Fruit fly (Drosophila melanogaster) whole organism, embryonic: ENCODE data around the gene beat-Ic.

Experiments
- Abd-B ChIP-seq: fragments of 200-800 bp; sonication (Bioruptor generic); optimal IDR thresholded peaks from 2 replicates; lab custom pipeline; 2018; ENCODE audit warnings: missing biosample characterization, mild to moderate bottlenecking, missing genetic modification characterization, moderate library complexity
- CG10267 ChIP-seq: fragments of 200-800 bp; sonication (Bioruptor generic); optimal IDR thresholded peaks from 2 replicates; lab custom pipeline; 2018; ENCODE audit warnings: missing biosample characterization, mild to moderate bottlenecking, missing genetic modification characterization, moderate library complexity
- CG10274 ChIP-seq: fragments of 200-800 bp; sonication (Bioruptor generic); optimal IDR thresholded peaks from 3 replicates; lab custom pipeline; 2017; ENCODE audit warnings: missing biosample characterization, mild to moderate bottlenecking, missing genetic modification characterization
- CG10366 ChIP-seq: fragments of 200-800 bp; sonication (Bioruptor generic); IDR thresholded peaks from 2 replicates; pipeline ENCODE4 v1.3.6; 2022; ENCODE audit warnings: missing biosample characterization, missing genetic modification characterization
- CG10543 ChIP-seq: fragments of 200-800 bp; sonication (Bioruptor generic); optimal IDR thresholded peaks from 3 replicates; lab custom pipeline; 2017; ENCODE audit warnings: missing biosample characterization, mild to moderate bottlenecking, missing genetic modification characterization, moderate library complexity
- CG10565 ChIP-seq: fragments of 200-800 bp; sonication (Bioruptor generic); optimal IDR thresholded peaks from 3 replicates; lab custom pipeline; 2016; ENCODE audit warnings: missing biosample characterization, mild to moderate bottlenecking, missing genetic modification characterization
- CG14050 ChIP-seq: fragments of 200-800 bp; sonication (Bioruptor generic); IDR thresholded peaks from 3 replicates; pipeline ENCODE4 v1.3.6; 2022; ENCODE audit warnings: missing biosample characterization, missing genetic modification characterization
- CG15514 ChIP-seq: fragments of 200-800 bp; sonication (Bioruptor generic); optimal IDR thresholded peaks from 3 replicates; lab custom pipeline; 2017; ENCODE audit warnings: missing biosample characterization, missing genetic modification characterization, mild to moderate bottlenecking, moderate library complexity, missing genetic modification reagents
- CG1647 ChIP-seq: fragments of 200-800 bp; sonication (Bioruptor generic); optimal IDR thresholded peaks from 3 replicates; lab custom pipeline; 2016; ENCODE audit warnings: missing biosample characterization, missing genetic modification characterization
- CG16815 ChIP-seq: fragments of 200-800 bp; sonication (Bioruptor generic); optimal IDR thresholded peaks from 3 replicates; lab custom pipeline; 2017; ENCODE audit warnings: missing biosample characterization, mild to moderate bottlenecking, missing genetic modification characterization
- CG17328 ChIP-seq: fragments of 200-800 bp; sonication (Bioruptor generic); IDR thresholded peaks from 2 replicates; pipeline ENCODE4 v1.3.6; 2022; ENCODE audit warnings: missing biosample characterization, missing genetic modification characterization
- CG18262 ChIP-seq: fragments of 200-800 bp; optimal IDR thresholded peaks from 3 replicates; lab custom pipeline; 2019; ENCODE audit warnings: missing biosample characterization, mild to moderate bottlenecking, missing genetic modification characterization, moderate library complexity
- CG2129 ChIP-seq: fragments of 200-800 bp; sonication (Bioruptor generic); IDR thresholded peaks from 2 replicates; pipeline ENCODE4 v1.3.6; 2022; ENCODE audit warnings: missing biosample characterization, missing genetic modification characterization; ENCODE audit not compliant: partially characterized antibody
- CG30431 ChIP-seq: fragments of 200-800 bp; sonication (Bioruptor generic); optimal IDR thresholded peaks from 2 replicates; lab custom pipeline; 2017; ENCODE audit warnings: missing biosample characterization, missing genetic modification characterization
- CG5180 ChIP-seq: fragments of 200-800 bp; sonication (Bioruptor generic); optimal IDR thresholded peaks from 3 replicates; lab custom pipeline; 2017; ENCODE audit warnings: missing biosample characterization, missing genetic modification characterization, mild to moderate bottlenecking, moderate library complexity, missing genetic modification reagents
- CG5245 ChIP-seq: fragments of 200-800 bp; sonication (Bioruptor generic); optimal IDR thresholded peaks from 3 replicates; lab custom pipeline; 2016; ENCODE audit warnings: missing biosample characterization, missing genetic modification characterization
- CG7372 ChIP-seq: fragments of 200-800 bp; sonication (Bioruptor generic); IDR thresholded peaks from 2 replicates; pipeline ENCODE4 v1.3.6; 2022; ENCODE audit warnings: missing biosample characterization, missing genetic modification characterization
- CHES-1-like ChIP-seq: fragments of 200-800 bp; sonication (Bioruptor generic); optimal IDR thresholded peaks from 2 replicates; lab custom pipeline; 2016; ENCODE audit warnings: missing biosample characterization, missing genetic modification characterization
- Deaf1 ChIP-seq: fragments of 200-800 bp; optimal IDR thresholded peaks from 3 replicates; lab custom pipeline; 2019; ENCODE audit warnings: missing biosample characterization, mild to moderate bottlenecking, missing genetic modification characterization, moderate library complexity
- Fer2 ChIP-seq: fragments of 200-800 bp; sonication (Bioruptor generic); optimal IDR thresholded peaks from 2 replicates; lab custom pipeline; 2018; ENCODE audit warnings: missing biosample characterization, mild to moderate bottlenecking, missing genetic modification characterization, moderate library complexity
- Hey ChIP-seq: fragments of 200-800 bp; sonication (Bioruptor generic); optimal IDR thresholded peaks from 3 replicates; lab custom pipeline; 2018; ENCODE audit warnings: missing biosample characterization, mild to moderate bottlenecking, missing genetic modification characterization
- Lhr ChIP-seq: fragments of 200-800 bp; sonication (Bioruptor generic); optimal IDR thresholded peaks from 3 replicates; lab custom pipeline; 2017; ENCODE audit warnings: mild to moderate bottlenecking, missing biosample characterization, missing genetic modification reagents, missing genetic modification characterization
- Lpt ChIP-seq: fragments of >200 bp; optimal IDR thresholded peaks from 2 replicates; lab custom pipeline; 2018; ENCODE audit warnings: missing biosample characterization, missing genetic modification characterization
- MESR4 ChIP-seq: fragments of 200-800 bp; sonication (Bioruptor generic); optimal IDR thresholded peaks from 2 replicates; lab custom pipeline; 2018; ENCODE audit warnings: missing biosample characterization, mild to moderate bottlenecking, missing genetic modification characterization, moderate library complexity
- Meics ChIP-seq: fragments of 200-800 bp; sonication (Bioruptor generic); optimal IDR thresholded peaks from 2 replicates; lab custom pipeline; 2017; ENCODE audit warnings: missing biosample characterization, mild to moderate bottlenecking, missing genetic modification characterization
- Side ChIP-seq: fragments of 200-800 bp; sonication (Bioruptor generic); optimal IDR thresholded peaks from 2 replicates; lab custom pipeline; 2016; ENCODE audit warnings: missing biosample characterization, missing genetic modification characterization
- Taf1 ChIP-seq: fragments of 200-800 bp; sonication (Bioruptor generic); IDR thresholded peaks from 2 replicates; pipeline ENCODE4 v1.3.6; 2022; ENCODE audit warnings: missing biosample characterization, missing genetic modification characterization
- Trl ChIP-seq, 3 experiments: fragments of >200 bp in 2 of 3; fragments of 200-800 bp in 1 of 3; sonication (Bioruptor generic) in 1 of 3; optimal IDR thresholded peaks; 2 replicates in 1 of 3; 3 replicates in 2 of 3; lab custom pipeline; 2016 to 2017; ENCODE audit warnings: missing biosample characterization in 1 of 3, missing genetic modification characterization in 1 of 3
- bbx ChIP-seq: fragments of 200-800 bp; sonication (Bioruptor generic); IDR thresholded peaks from 2 replicates; pipeline ENCODE4 v1.3.6; 2022; ENCODE audit warnings: missing biosample characterization, missing genetic modification characterization; ENCODE audit not compliant: partially characterized antibody
- chif ChIP-seq, 2 experiments: fragments of 200-800 bp; sonication (Bioruptor generic); optimal IDR thresholded peaks; 3 replicates each; lab custom pipeline; 2016; ENCODE audit warnings: missing biosample characterization in 2 of 2, missing genetic modification characterization in 2 of 2
- ci ChIP-seq: fragments of 200-800 bp; sonication (Bioruptor generic); IDR thresholded peaks from 3 replicates; pipeline ENCODE4 v1.3.6; 2022; ENCODE audit warnings: missing biosample characterization, missing genetic modification characterization
- dati ChIP-seq: fragments of 200-800 bp; sonication (Bioruptor generic); IDR thresholded peaks from 2 replicates; pipeline ENCODE4 v1.3.6; 2022; ENCODE audit warnings: missing biosample characterization, missing genetic modification characterization
- disco-r ChIP-seq: fragments of 200-800 bp; sonication (Bioruptor generic); optimal IDR thresholded peaks from 2 replicates; lab custom pipeline; 2016; ENCODE audit warnings: missing biosample characterization, missing genetic modification characterization
- emc ChIP-seq: fragments of 200-800 bp; sonication (Bioruptor generic); optimal IDR thresholded peaks from 2 replicates; lab custom pipeline; 2016; ENCODE audit warnings: missing biosample characterization, missing genetic modification characterization
- ewg ChIP-seq: fragments of 200-800 bp; sonication (Bioruptor generic); optimal IDR thresholded peaks from 3 replicates; lab custom pipeline; 2017; ENCODE audit warnings: mild to moderate bottlenecking, missing biosample characterization, missing genetic modification reagents, missing genetic modification characterization
- gcm ChIP-seq: fragments of 200-800 bp; sonication (Bioruptor generic); optimal IDR thresholded peaks from 2 replicates; lab custom pipeline; 2019; ENCODE audit warnings: missing biosample characterization, mild to moderate bottlenecking, missing genetic modification characterization, moderate library complexity
- jumu ChIP-seq: fragments of 200-800 bp; sonication (Bioruptor generic); optimal IDR thresholded peaks from 3 replicates; lab custom pipeline; 2016; ENCODE audit warnings: missing biosample characterization, missing genetic modification characterization
- nau ChIP-seq: fragments of 200-800 bp; sonication (Bioruptor generic); optimal IDR thresholded peaks from 3 replicates; lab custom pipeline; 2017; ENCODE audit warnings: missing biosample characterization, mild to moderate bottlenecking, missing genetic modification characterization, missing genetic modification reagents
- schlank ChIP-seq: fragments of 200-800 bp; sonication (Bioruptor generic); optimal IDR thresholded peaks from 2 replicates; lab custom pipeline; 2018; ENCODE audit warnings: missing biosample characterization, mild to moderate bottlenecking, missing genetic modification characterization
- sim ChIP-seq: fragments of 200-800 bp; sonication (Bioruptor generic); IDR thresholded peaks from 2 replicates; pipeline ENCODE4 v1.3.6; 2022; ENCODE audit warnings: missing biosample characterization, missing genetic modification characterization
- trem ChIP-seq: fragments of 200-800 bp; optimal IDR thresholded peaks from 3 replicates; lab custom pipeline; 2019; ENCODE audit warnings: missing biosample characterization, mild to moderate bottlenecking, missing genetic modification characterization, moderate library complexity
- z ChIP-seq: fragments of 200-800 bp; sonication (Bioruptor generic); IDR thresholded peaks from 3 replicates; pipeline ENCODE4 v1.3.6; 2022; ENCODE audit warnings: missing biosample characterization, missing genetic modification characterization

Gene beat-Ic

dm6 chr2L:16000199-16000598 is at the start of gene beat-Ic:
Gene beat-Ic, plus strand, starts transcription at chr2L:16000291.
- TF ChIP-seq CG5180 (GFP tag; lab: Kevin White, UChicago) (peak; percentile 9), Trl (optimal IDR thresholded peaks at IDR 0.05; lab: Kevin White, UChicago) (peak; percentile 14 to 45), Trl (GFP tag; optimal IDR thresholded peaks at IDR 0.05; lab: Kevin White, UChicago) (no peak), CG10565 (no peak), Deaf1 (peak; percentile 96)
- TF ChIP-seq, all 482 proteins: peak for 3

- TF ChIP-seq Abd-B (no peak), Fer2 (tag; lab: Kevin White, UChicago) (no peak), gcm (GFP tag; lab: Kevin White, UChicago) (no peak), CG30431 (no peak), CG1647 (GFP tag; lab: Kevin White, UChicago) (no peak), CG5245 (GFP tag; lab: Kevin White, UChicago) (no peak), CG17328 (GFP tag; lab: Robert Waterston, UW) (no peak), z (GFP tag; lab: Robert Waterston, UW) (no peak), CG7372 (GFP tag; lab: Robert Waterston, UW) (no peak), CG18262 (tag; lab: Kevin White, UChicago) (no peak), ci (GFP tag; lab: Robert Waterston, UW) (no peak), CG2129 (GFP tag; lab: Robert Waterston, UW) (no peak), Hey (tag; lab: Kevin White, UChicago) (no peak), CHES-1-like (GFP tag; lab: Kevin White, UChicago) (no peak), CG14050 (no peak), CG10366 (GFP tag; lab: Robert Waterston, UW) (no peak), CG10267 (tag; lab: Kevin White, UChicago) (no peak), CG15514 (GFP tag; lab: Kevin White, UChicago) (no peak), CG10274 (GFP tag; lab: Kevin White, UChicago) (no peak)
Observed at dm6 chr2L:15957558-15957957, 42.5 kb upstream of the beat-Ic start, which contains the start of gene CG18063. Gene CG18063, plus strand, starts transcription at chr2L:15957858.

dm6 chr2L:15962335-15962734 is 37.8 kb upstream of the beat-Ic start, which contains the start of gene beat-Ib:
Gene beat-Ib, minus strand, starts transcription at chr2L:15962435.
- TF ChIP-seq CG1647 (GFP tag; lab: Kevin White, UChicago), result no peak
- TF ChIP-seq Trl (optimal IDR thresholded peaks at IDR 0.05; lab: Kevin White, UChicago), result peak in 1 of 2 experiments; percentile 13
- no peak for TF ChIP-seq Trl (GFP tag; optimal IDR thresholded peaks at IDR 0.05; lab: Kevin White, UChicago)
- TF ChIP-seq Deaf1, result peak; percentile 88
- TF ChIP-seq, all 482 proteins: peak for 2

dm6 chr2L:15979186-15979585 is 20.9 kb upstream of the beat-Ic start, which contains the start of gene CG10839:
Gene CG10839, plus strand, starts transcription at chr2L:15979486.
- TF ChIP-seq Lpt (GFP tag; lab: Kevin White, UChicago) (no peak), nau (no peak), CG16815 (no peak), Taf1 (GFP tag; lab: Robert Waterston, UW) (no peak), ewg (GFP tag; lab: Kevin White, UChicago) (peak; percentile 3)
- TF ChIP-seq, all 482 proteins: peak for 1

DNA sequence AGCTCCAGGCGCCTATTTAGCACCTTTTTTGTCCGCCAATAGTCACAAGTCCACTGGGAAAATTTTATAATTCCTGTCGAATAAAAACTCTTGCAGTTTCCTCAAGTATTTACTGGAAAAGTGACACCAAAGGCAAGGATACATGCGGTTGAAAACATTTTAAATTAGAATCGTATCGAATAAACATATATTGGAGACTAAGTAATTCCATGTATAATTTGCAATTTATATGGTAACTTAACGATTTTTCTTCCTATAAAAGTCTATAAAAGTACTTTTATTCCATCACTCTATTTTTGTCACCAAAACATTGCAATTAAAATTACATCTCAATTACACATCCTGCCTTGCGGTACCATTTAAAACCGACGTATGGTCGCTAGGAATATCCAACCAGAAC is 3.5 kb downstream of the beat-Ic start, which contains the start of gene CG34167:
Gene CG34167, minus strand, starts transcription at position 101 of the 400 bp plus-strand sequence.
- no peak for TF ChIP-seq Side (GFP tag; lab: Kevin White, UChicago)

DNA sequence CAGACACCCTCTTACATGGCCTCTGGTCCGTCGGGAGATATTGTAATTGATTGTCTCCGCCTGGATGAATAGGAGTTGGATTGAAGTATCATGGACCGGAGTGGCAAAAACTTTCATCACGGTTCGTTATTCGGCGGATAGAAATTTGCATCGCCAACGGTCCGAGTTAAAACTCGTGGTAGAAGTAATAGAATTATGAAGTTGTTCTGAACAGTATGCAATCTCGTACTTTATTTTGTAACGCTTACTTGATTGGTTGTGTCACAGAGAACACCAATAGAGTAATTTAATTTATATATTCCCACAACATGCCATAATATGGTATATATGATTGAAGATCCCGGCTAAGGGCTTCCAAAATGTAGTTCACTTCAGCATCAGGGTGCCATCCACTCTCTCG is 3.9 kb downstream of the beat-Ic start, which contains the start of the genes CG13245 and CG43816:
Gene CG13245, plus strand, starts transcription at position 301 of the 400 bp plus-strand sequence.
Gene CG43816, plus strand, starts transcription at position 301 of the 400 bp plus-strand sequence.
- no peak for TF ChIP-seq disco-r (GFP tag; lab: Kevin White, UChicago)
- no peak for TF ChIP-seq schlank (tag; lab: Kevin White, UChicago)
- TF ChIP-seq Abd-B, result no peak
- TF ChIP-seq Meics (GFP tag; lab: Kevin White, UChicago), result no peak
- no peak for TF ChIP-seq MESR4 (GFP tag; lab: Kevin White, UChicago)
- TF ChIP-seq dati (GFP tag; lab: Robert Waterston, UW), result no peak
- TF ChIP-seq Lhr (GFP tag; lab: Kevin White, UChicago), result no peak
- no peak for TF ChIP-seq CG10543
- no peak for TF ChIP-seq emc (GFP tag; lab: Kevin White, UChicago)
- TF ChIP-seq sim, result no peak
- no peak for TF ChIP-seq jumu (GFP tag; lab: Kevin White, UChicago)
- TF ChIP-seq chif (GFP tag; optimal IDR thresholded peaks at IDR 0.05; lab: Kevin White, UChicago), result no peak
- no peak for TF ChIP-seq bbx (GFP tag; lab: Robert Waterston, UW)
- no peak for TF ChIP-seq trem
